Worm (Caenorhabditis elegans) whole organism, early embryonic: ENCODE data around the gene ztf-9.

Experiments used
- B0310.2 ChIP-seq: sonication (generic microtip); optimal IDR thresholded peaks from 2 replicates; lab custom pipeline; 2016; ENCODE audit warnings: mild to moderate bottlenecking, missing genetic modification characterization, missing compliant biosample characterization
- F13C5.2 ChIP-seq: sonication (generic microtip); optimal IDR thresholded peaks from 2 replicates; lab custom pipeline; 2017; ENCODE audit warnings: mild to moderate bottlenecking, missing genetic modification characterization, inconsistent platforms, missing compliant biosample characterization
- aly-1 ChIP-seq: sonication (generic microtip); optimal IDR thresholded peaks from 2 replicates; lab custom pipeline; 2016; ENCODE audit warnings: missing genetic modification characterization, missing compliant biosample characterization
- ama-1 ChIP-seq: fragments of 150-350 bp; optimal IDR thresholded peaks from 2 replicates; lab custom pipeline; 2014
- ceh-13 ChIP-seq: fragments of 200-800 bp; sonication (Bioruptor generic); optimal IDR thresholded peaks from 2 replicates; lab custom pipeline; 2018; ENCODE audit warnings: mild to moderate bottlenecking, missing genetic modification characterization, missing compliant biosample characterization
- ceh-36 ChIP-seq: sonication (generic microtip); optimal IDR thresholded peaks from 2 replicates; lab custom pipeline; 2016; ENCODE audit warnings: missing genetic modification characterization, inconsistent platforms, missing compliant biosample characterization
- ets-7 ChIP-seq: sonication (generic microtip); optimal IDR thresholded peaks from 2 replicates; lab custom pipeline; 2016; ENCODE audit warnings: missing genotype, missing genetic modification characterization, missing compliant biosample characterization
- flt-1 ChIP-seq: fragments of 200-800 bp; sonication (Bioruptor generic); IDR thresholded peaks from 2 replicates; pipeline ENCODE4 v1.3.6; 2022; ENCODE audit warnings: missing genetic modification characterization, missing compliant biosample characterization
- hmbx-1 ChIP-seq: sonication (generic microtip); optimal IDR thresholded peaks from 2 replicates; lab custom pipeline; 2016; ENCODE audit warnings: mild to moderate bottlenecking, missing genetic modification characterization, missing compliant biosample characterization
- hnd-1 ChIP-seq: sonication (generic microtip); optimal IDR thresholded peaks from 2 replicates; lab custom pipeline; 2016; ENCODE audit warnings: missing genetic modification characterization, missing compliant biosample characterization
- tbx-11 ChIP-seq: fragments of 200-800 bp; sonication (Bioruptor generic); IDR thresholded peaks from 2 replicates; pipeline ENCODE4 v1.3.6; 2022; ENCODE audit warnings: missing genetic modification characterization, missing compliant biosample characterization
- tra-4 ChIP-seq: sonication (generic microtip); optimal IDR thresholded peaks from 2 replicates; lab custom pipeline; 2017; ENCODE audit warnings: missing genetic modification characterization, missing compliant biosample characterization

DNA sequence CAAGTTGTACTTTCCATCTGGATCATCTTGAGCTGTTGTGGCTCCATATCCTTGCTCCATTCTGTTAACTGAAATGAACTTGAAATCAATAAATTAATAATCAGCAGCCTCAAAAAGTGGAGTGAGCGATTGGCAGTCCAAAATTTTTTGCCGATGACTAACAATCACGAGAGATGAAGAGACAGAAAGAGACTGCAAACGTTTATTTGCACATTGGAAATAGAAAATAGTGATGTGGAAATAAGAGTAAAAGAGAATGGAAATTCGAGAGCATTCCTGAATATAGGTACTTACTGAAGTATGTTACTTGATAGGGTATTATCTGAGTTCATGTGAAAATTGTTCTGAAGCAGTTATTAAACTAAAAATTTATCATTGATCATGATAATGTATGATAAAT lies 17.8 kb upstream of the ztf-9 start, which contains the start of gene tag-120:
- no peak for TF ChIP-seq ama-1 (lab: Kevin White, UChicago)
- TF ChIP-seq hmbx-1 (tag; lab: Kevin White, UChicago), result no peak
- no peak for TF ChIP-seq flt-1 (GFP tag; lab: Robert Waterston, UW)
- TF ChIP-seq ceh-13 (GFP tag; lab: Kevin White, UChicago), result no peak
- no peak for TF ChIP-seq tbx-11
- TF ChIP-seq F13C5.2 (tag; lab: Kevin White, UChicago), result no peak
- no peak for TF ChIP-seq aly-1 (tag; lab: Kevin White, UChicago)
- TF ChIP-seq ets-7 (tag; lab: Kevin White, UChicago), result no peak
- TF ChIP-seq B0310.2, result no peak
- TF ChIP-seq tra-4, result no peak
- no peak for TF ChIP-seq hnd-1 (tag; lab: Kevin White, UChicago)
- no peak for TF ChIP-seq ceh-36
